Fruit fly (Drosophila melanogaster) whole organism, prepupa: Measurements from ENCODE around the gene CG31740.

Source experiments
- Blimp-1 ChIP-seq: fragments of 200-800 bp; sonication (Bioruptor generic); optimal IDR thresholded peaks from 3 replicates; lab custom pipeline; 2017; ENCODE audit warnings: missing biosample characterization, missing genetic modification characterization, mild to moderate bottlenecking, moderate library complexity, missing genetic modification reagents
- CG11294 ChIP-seq: fragments of 200-800 bp; sonication (Bioruptor generic); IDR thresholded peaks from 2 replicates; pipeline ENCODE4 v1.3.6; 2022; ENCODE audit warnings: missing biosample characterization, missing genetic modification characterization
- CG11762 ChIP-seq: fragments of 200-800 bp; sonication (Bioruptor generic); optimal IDR thresholded peaks from 3 replicates; lab custom pipeline; 2016; ENCODE audit warnings: missing biosample characterization, missing genetic modification characterization; ENCODE audit not compliant: insufficient read depth
- CG11902 ChIP-seq: fragments of 200-800 bp; sonication (Bioruptor generic); optimal IDR thresholded peaks from 3 replicates; lab custom pipeline; 2016; ENCODE audit warnings: missing biosample characterization, missing genetic modification characterization
- CG15336 ChIP-seq: fragments of 200-800 bp; sonication (Bioruptor generic); IDR thresholded peaks from 2 replicates; pipeline ENCODE4 v1.3.6; 2022; ENCODE audit warnings: missing biosample characterization, missing genetic modification characterization
- CG16779 ChIP-seq: fragments of 200-800 bp; sonication (Bioruptor generic); optimal IDR thresholded peaks from 3 replicates; lab custom pipeline; 2017; ENCODE audit warnings: missing biosample characterization, mild to moderate bottlenecking, missing genetic modification characterization
- CG3032 ChIP-seq: fragments of 200-800 bp; optimal IDR thresholded peaks from 2 replicates; lab custom pipeline; 2019; ENCODE audit warnings: missing biosample characterization, mild to moderate bottlenecking, missing genetic modification characterization, moderate library complexity
- CG3919 ChIP-seq: fragments of 200-800 bp; sonication (Bioruptor generic); optimal IDR thresholded peaks from 3 replicates; lab custom pipeline; 2016; ENCODE audit warnings: missing biosample characterization, missing genetic modification characterization
- CG4318 ChIP-seq: fragments of 200-800 bp; sonication (Bioruptor generic); optimal IDR thresholded peaks from 3 replicates; lab custom pipeline; 2017; ENCODE audit warnings: missing biosample characterization, mild to moderate bottlenecking, missing genetic modification characterization
- CG6163 ChIP-seq: fragments of 200-800 bp; sonication (Bioruptor generic); IDR thresholded peaks from 3 replicates; pipeline ENCODE4 v1.3.6; 2022; ENCODE audit warnings: missing biosample characterization, missing genetic modification characterization
- CG6276 ChIP-seq: fragments of 200-800 bp; sonication (Bioruptor generic); optimal IDR thresholded peaks from 2 replicates; lab custom pipeline; 2017; ENCODE audit warnings: missing biosample characterization, mild to moderate bottlenecking, missing genetic modification characterization
- CG6792 ChIP-seq: fragments of 200-800 bp; sonication (Bioruptor generic); optimal IDR thresholded peaks from 3 replicates; lab custom pipeline; 2016; ENCODE audit warnings: missing biosample characterization, missing genetic modification characterization
- CG6808 ChIP-seq: fragments of 200-800 bp; sonication (Bioruptor generic); optimal IDR thresholded peaks from 3 replicates; lab custom pipeline; 2017; ENCODE audit warnings: missing biosample characterization, missing genetic modification characterization, mild to moderate bottlenecking, moderate library complexity, missing genetic modification reagents
- CG6854 ChIP-seq: fragments of 200-800 bp; sonication (Bioruptor generic); optimal IDR thresholded peaks from 2 replicates; lab custom pipeline; 2017; ENCODE audit warnings: missing biosample characterization, mild to moderate bottlenecking, missing genetic modification characterization
- CG7368 ChIP-seq: fragments of 200-800 bp; sonication (Bioruptor generic); optimal IDR thresholded peaks from 3 replicates; lab custom pipeline; 2016; ENCODE audit warnings: missing biosample characterization, missing genetic modification characterization
- CG8119 ChIP-seq: fragments of 200-800 bp; sonication (Bioruptor generic); IDR thresholded peaks from 3 replicates; pipeline ENCODE4 v1.3.6; 2022; ENCODE audit warnings: missing biosample characterization, missing genetic modification characterization
- CG8319 ChIP-seq: fragments of 200-800 bp; sonication (Bioruptor generic); optimal IDR thresholded peaks from 3 replicates; lab custom pipeline; 2016; ENCODE audit warnings: missing biosample characterization, missing genetic modification characterization
- CG8632 ChIP-seq: fragments of 200-800 bp; sonication (Bioruptor generic); optimal IDR thresholded peaks from 3 replicates; lab custom pipeline; 2016; ENCODE audit warnings: missing biosample characterization, missing genetic modification characterization
- CG9139 ChIP-seq: fragments of 200-800 bp; sonication (Bioruptor generic); optimal IDR thresholded peaks from 3 replicates; lab custom pipeline; 2017; ENCODE audit warnings: missing biosample characterization, mild to moderate bottlenecking, missing genetic modification characterization
- Eip75B ChIP-seq: fragments of 200-800 bp; sonication (Bioruptor generic); optimal IDR thresholded peaks from 3 replicates; lab custom pipeline; 2016; ENCODE audit warnings: missing biosample characterization, missing genetic modification characterization
- Eip93F ChIP-seq: fragments of 200-800 bp; sonication (Bioruptor generic); optimal IDR thresholded peaks from 2 replicates; lab custom pipeline; 2016; ENCODE audit warnings: missing biosample characterization, mild to moderate bottlenecking, missing genetic modification characterization
- Ets96B ChIP-seq: fragments of 200-800 bp; optimal IDR thresholded peaks from 2 replicates; lab custom pipeline; 2019; ENCODE audit warnings: missing biosample characterization, mild to moderate bottlenecking, missing genetic modification characterization, moderate library complexity
- Hr38 ChIP-seq: sonication (Bioruptor generic); optimal IDR thresholded peaks from 2 replicates; lab custom pipeline; 2016; ENCODE audit warnings: missing biosample characterization, missing genetic modification characterization
- Hr39 ChIP-seq: fragments of 200-800 bp; sonication (Bioruptor generic); optimal IDR thresholded peaks from 2 replicates; lab custom pipeline; 2016; ENCODE audit warnings: missing biosample characterization, missing genetic modification characterization
- Hr4 ChIP-seq: fragments of 200-800 bp; sonication (Bioruptor generic); optimal IDR thresholded peaks from 3 replicates; lab custom pipeline; 2016; ENCODE audit warnings: missing biosample characterization, missing genetic modification characterization
- Lpt ChIP-seq: fragments of 200-800 bp; sonication (Bioruptor generic); optimal IDR thresholded peaks from 3 replicates; lab custom pipeline; 2016; ENCODE audit warnings: missing biosample characterization, missing genetic modification characterization
- OdsH ChIP-seq: fragments of 200-800 bp; sonication (Bioruptor generic); optimal IDR thresholded peaks from 3 replicates; lab custom pipeline; 2016; ENCODE audit warnings: missing biosample characterization, missing genetic modification characterization
- Sox102F ChIP-seq: fragments of 200-800 bp; sonication (Bioruptor generic); optimal IDR thresholded peaks from 2 replicates; lab custom pipeline; 2016; ENCODE audit warnings: missing biosample characterization, mild to moderate bottlenecking, missing genetic modification characterization
- Sox14 ChIP-seq: fragments of 200-800 bp; sonication (Bioruptor generic); optimal IDR thresholded peaks from 3 replicates; lab custom pipeline; 2016; ENCODE audit warnings: missing biosample characterization, missing genetic modification characterization
- achi ChIP-seq: fragments of 200-800 bp; sonication (Bioruptor generic); optimal IDR thresholded peaks from 3 replicates; lab custom pipeline; 2016; ENCODE audit warnings: missing biosample characterization, missing genetic modification characterization
- acj6 ChIP-seq: fragments of 200-800 bp; sonication (Bioruptor generic); optimal IDR thresholded peaks from 3 replicates; lab custom pipeline; 2016; ENCODE audit warnings: missing biosample characterization, missing genetic modification characterization
- cyc ChIP-seq: fragments of 200-800 bp; sonication (Bioruptor generic); optimal IDR thresholded peaks from 3 replicates; lab custom pipeline; 2016; ENCODE audit warnings: missing biosample characterization, missing genetic modification characterization
- dac ChIP-seq: fragments of 200-800 bp; sonication (Bioruptor generic); optimal IDR thresholded peaks from 2 replicates; lab custom pipeline; 2017; ENCODE audit warnings: missing biosample characterization, mild to moderate bottlenecking, missing genetic modification characterization
- dsx ChIP-seq: fragments of 200-800 bp; optimal IDR thresholded peaks from 3 replicates; lab custom pipeline; 2019; ENCODE audit warnings: missing biosample characterization, mild to moderate bottlenecking, missing genetic modification characterization, moderate library complexity; ENCODE audit not compliant: poor library complexity, severe bottlenecking
- esn ChIP-seq: fragments of 200-800 bp; sonication (Bioruptor generic); optimal IDR thresholded peaks from 2 replicates; lab custom pipeline; 2016; ENCODE audit warnings: missing biosample characterization, mild to moderate bottlenecking, missing genetic modification characterization, moderate library complexity
- fd59A ChIP-seq: fragments of 200-800 bp; sonication (Bioruptor generic); optimal IDR thresholded peaks from 2 replicates; lab custom pipeline; 2017; ENCODE audit warnings: missing biosample characterization, mild to moderate bottlenecking, missing genetic modification characterization, missing genetic modification reagents
- fd85E ChIP-seq: fragments of 200-800 bp; sonication (Bioruptor generic); optimal IDR thresholded peaks from 3 replicates; lab custom pipeline; 2016; ENCODE audit warnings: missing biosample characterization, missing genetic modification characterization
- fkh ChIP-seq: fragments of 200-800 bp; sonication (Bioruptor generic); optimal IDR thresholded peaks from 3 replicates; lab custom pipeline; 2017; ENCODE audit warnings: missing biosample characterization, mild to moderate bottlenecking, missing genetic modification characterization, moderate library complexity
- lz ChIP-seq: fragments of 200-800 bp; sonication (Bioruptor generic); optimal IDR thresholded peaks from 3 replicates; lab custom pipeline; 2016; ENCODE audit warnings: missing biosample characterization, missing genetic modification characterization
- net ChIP-seq: fragments of 200-800 bp; sonication (Bioruptor generic); optimal IDR thresholded peaks from 3 replicates; lab custom pipeline; 2016; ENCODE audit warnings: missing biosample characterization, missing genetic modification characterization
- pdm3 ChIP-seq: fragments of 200-800 bp; sonication (Bioruptor generic); optimal IDR thresholded peaks from 3 replicates; lab custom pipeline; 2016; ENCODE audit warnings: missing biosample characterization, missing genetic modification characterization
- salr ChIP-seq, 2 experiments: fragments of 200-800 bp; sonication (Bioruptor generic); optimal IDR thresholded peaks; 3 replicates each; lab custom pipeline; 2016 to 2018; ENCODE audit warnings: missing biosample characterization in 2 of 2, missing genetic modification characterization in 2 of 2, mild to moderate bottlenecking in 1 of 2
- spab ChIP-seq: fragments of 200-800 bp; sonication (Bioruptor generic); optimal IDR thresholded peaks from 2 replicates; lab custom pipeline; 2017; ENCODE audit warnings: missing biosample characterization, mild to moderate bottlenecking, missing genetic modification characterization, missing genetic modification reagents
- ss ChIP-seq, 2 experiments: fragments of 200-800 bp; sonication (Bioruptor generic); optimal IDR thresholded peaks; 2 replicates in 1 of 2; 3 replicates in 1 of 2; lab custom pipeline; 2017 to 2018; ENCODE audit warnings: mild to moderate bottlenecking in 2 of 2, missing biosample characterization in 2 of 2, missing genetic modification characterization in 2 of 2, moderate library complexity in 1 of 2
- svp ChIP-seq: fragments of 200-800 bp; sonication (Bioruptor generic); peaks from one replicate; lab custom pipeline; 2016; ENCODE audit warnings: missing biosample characterization, missing genetic modification characterization
- topi ChIP-seq: fragments of 200-800 bp; sonication (Bioruptor generic); optimal IDR thresholded peaks from 3 replicates; lab custom pipeline; 2016; ENCODE audit warnings: missing biosample characterization, missing genetic modification characterization

Gene CG31740

dm6 chr2L:18003028-18003836, 5.5 kb upstream of the CG31740 start (continued):
- TF ChIP-seq lz (GFP tag; lab: Kevin White, UChicago), result peak; percentile 63
- peak; percentile 60 for TF ChIP-seq Sox102F (GFP tag; lab: Kevin White, UChicago)
- TF ChIP-seq OdsH (GFP tag; lab: Kevin White, UChicago), result peak; percentile 70
- TF ChIP-seq esn, result peak; percentile 73
- TF ChIP-seq fkh, result no peak
- peak; percentile 66 for TF ChIP-seq dsx (GFP tag; lab: Kevin White, UChicago)
- peak; percentile 61 for TF ChIP-seq net (GFP tag; lab: Kevin White, UChicago)
- TF ChIP-seq CG3032 (tag; lab: Kevin White, UChicago), result peak; percentile 71
- peak; percentile 58 for TF ChIP-seq pdm3 (GFP tag; lab: Kevin White, UChicago)
- peak; percentile 68 for TF ChIP-seq achi (GFP tag; lab: Kevin White, UChicago)
- TF ChIP-seq CG3919 (GFP tag; lab: Kevin White, UChicago), result peak; percentile 64
- peak; percentile 77 for TF ChIP-seq Hr4 (GFP tag; lab: Kevin White, UChicago)
- peak; percentile 64 for TF ChIP-seq topi (GFP tag; lab: Kevin White, UChicago)
- TF ChIP-seq CG6792, result peak; percentile 53
- peak; percentile 71 for TF ChIP-seq CG6276
- peak; percentile 95 for TF ChIP-seq CG15336
- TF ChIP-seq dac, result peak; percentile 61
- TF ChIP-seq, all 60 proteins: peak for 56

dm6 chr2L:18005481-18005880, 3.3 kb upstream of the CG31740 start:
- peak; percentile 52 for TF ChIP-seq svp
- TF ChIP-seq CG8319 (GFP tag; lab: Kevin White, UChicago), result no peak
- no peak for TF ChIP-seq fkh
- no peak; the same call in 1 of the 2 replicates for TF ChIP-seq CG15336
- peak; percentile 4 for TF ChIP-seq fd59A (GFP tag; lab: Kevin White, UChicago)
- peak; percentile 64 for TF ChIP-seq pdm3 (GFP tag; lab: Kevin White, UChicago)
- TF ChIP-seq ss (GFP tag; optimal IDR thresholded peaks at IDR 0.05; lab: Kevin White, UChicago), result no peak
- TF ChIP-seq net (GFP tag; lab: Kevin White, UChicago), result peak; percentile 42
- TF ChIP-seq CG8119 (GFP tag; lab: Robert Waterston, UW), result peak; percentile 85
- peak; percentile 4 for TF ChIP-seq CG6808 (GFP tag; lab: Kevin White, UChicago)
- peak; percentile 55 for TF ChIP-seq acj6 (GFP tag; lab: Kevin White, UChicago)
- no peak for TF ChIP-seq Blimp-1 (GFP tag; lab: Kevin White, UChicago)
- no peak for TF ChIP-seq CG11902 (GFP tag; lab: Kevin White, UChicago)
- TF ChIP-seq Hr39 (GFP tag; lab: Kevin White, UChicago), result peak; percentile 14
- TF ChIP-seq esn, result no peak
- no peak for TF ChIP-seq cyc (GFP tag; lab: Kevin White, UChicago)
- TF ChIP-seq CG3919 (GFP tag; lab: Kevin White, UChicago), result peak; percentile 56
- TF ChIP-seq CG11294, result peak; percentile 49
- TF ChIP-seq Ets96B (tag; lab: Kevin White, UChicago), result peak; percentile 45
- TF ChIP-seq spab (GFP tag; lab: Kevin White, UChicago), result peak; percentile 24
- peak; percentile 51 for TF ChIP-seq Sox14 (GFP tag; lab: Kevin White, UChicago)
- TF ChIP-seq CG11762, result peak; percentile 0
- peak; percentile 27 for TF ChIP-seq Eip75B (GFP tag; lab: Kevin White, UChicago)
- TF ChIP-seq CG7368 (GFP tag; lab: Kevin White, UChicago), result no peak
- peak; percentile 88 for TF ChIP-seq CG4318 (GFP tag; lab: Kevin White, UChicago)
- TF ChIP-seq CG3032 (tag; lab: Kevin White, UChicago), result peak; percentile 32
- no peak for TF ChIP-seq Eip93F (GFP tag; lab: Kevin White, UChicago)
- peak; percentile 64 for TF ChIP-seq Lpt (GFP tag; lab: Kevin White, UChicago)
- peak; percentile 5 for TF ChIP-seq CG16779 (tag; lab: Kevin White, UChicago)
- TF ChIP-seq Hr38 (GFP tag; lab: Kevin White, UChicago), result no peak
- TF ChIP-seq Hr4 (GFP tag; lab: Kevin White, UChicago), result peak; percentile 86
- peak; percentile 3 to 74 for TF ChIP-seq salr (GFP tag; optimal IDR thresholded peaks at IDR 0.05; lab: Kevin White, UChicago)
- TF ChIP-seq CG8632 (GFP tag; lab: Kevin White, UChicago), result peak; percentile 36
- peak; percentile 71 for TF ChIP-seq achi (GFP tag; lab: Kevin White, UChicago)
- peak; percentile 13 for TF ChIP-seq CG6792
- peak; percentile 70 for TF ChIP-seq OdsH (GFP tag; lab: Kevin White, UChicago)
- TF ChIP-seq fd85E (GFP tag; lab: Kevin White, UChicago), result no peak
- TF ChIP-seq CG6854, result no peak
- TF ChIP-seq topi (GFP tag; lab: Kevin White, UChicago), result no peak
- peak; percentile 44; the same call in 2 of the 3 replicates for TF ChIP-seq CG6163
- TF ChIP-seq CG9139 (GFP tag; lab: Kevin White, UChicago), result no peak
